Worm (Caenorhabditis elegans) whole organism, young adult: ENCODE measurements around the gene F32H5.4.

Experiments
- cebp-1 ChIP-seq, 2 experiments: fragments of 200-800 bp in 1 of 2; sonication (Bioruptor generic) in 1 of 2; sonication (generic microtip) in 1 of 2; IDR thresholded peaks in 1 of 2; optimal IDR thresholded peaks in 1 of 2; 2 replicates each; pipeline versions ENCODE4 v1.3.6 to Lab custom; 2017 to 2022; ENCODE audit warnings: missing compliant biosample characterization in 2 of 2, missing genetic modification characterization in 2 of 2, mild to moderate bottlenecking in 1 of 2, missing genetic modification reagents in 1 of 2, moderate library complexity in 1 of 2
- let-607 ChIP-seq, 2 experiments: fragments of 200-800 bp in 1 of 2; sonication (Bioruptor generic) in 1 of 2; sonication (generic microtip) in 1 of 2; optimal IDR thresholded peaks; 2 replicates each; lab custom pipeline; 2016 to 2018; ENCODE audit warnings: mild to moderate bottlenecking in 2 of 2, missing compliant biosample characterization in 2 of 2, missing genetic modification characterization in 2 of 2, moderate library complexity in 2 of 2, missing genotype in 1 of 2

DNA sequence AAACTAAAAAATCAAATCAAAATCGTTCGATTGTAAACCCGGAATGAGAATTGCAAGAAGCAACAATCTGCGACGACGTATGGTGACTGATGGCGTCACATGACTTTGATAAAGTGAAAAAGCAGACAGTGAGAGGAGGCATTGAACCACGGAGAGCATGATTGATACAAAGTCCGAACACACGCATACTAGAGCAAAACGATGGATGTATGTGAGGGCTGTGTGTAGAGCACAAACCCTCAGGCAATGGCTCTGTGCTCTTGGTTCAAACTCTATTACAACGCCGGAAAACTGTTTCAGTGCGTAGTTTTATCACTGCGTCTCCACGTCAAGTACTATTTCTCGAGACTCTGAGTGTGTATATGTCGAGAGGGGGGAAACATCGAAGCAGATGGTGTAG, 42.2 kb downstream of the F32H5.4 start:
- TF ChIP-seq cebp-1 (GFP tag; IDR thresholded peaks at IDR 0.05; lab: Robert Waterston, UW) (no peak), cebp-1 (tag; optimal IDR thresholded peaks at IDR 0.05; lab: Kevin White, UChicago) (no peak), let-607 (tag; optimal IDR thresholded peaks at IDR 0.05; lab: Kevin White, UChicago) (no peak)
